Fruit fly (Drosophila melanogaster) whole organism, embryonic: ENCODE data around the gene shv.

Experiments
- CG10543 ChIP-seq: fragments of 200-800 bp; sonication (Bioruptor generic); optimal IDR thresholded peaks from 3 replicates; lab custom pipeline; 2017; ENCODE audit warnings: missing biosample characterization, mild to moderate bottlenecking, missing genetic modification characterization, moderate library complexity
- CG10979 ChIP-seq: fragments of 200-800 bp; sonication (Bioruptor generic); optimal IDR thresholded peaks from 2 replicates; lab custom pipeline; 2018; ENCODE audit warnings: missing biosample characterization, mild to moderate bottlenecking, missing genetic modification characterization, moderate library complexity
- CG13296 ChIP-seq: fragments of 200-800 bp; sonication (Bioruptor generic); optimal IDR thresholded peaks from 3 replicates; lab custom pipeline; 2018; ENCODE audit warnings: missing biosample characterization, mild to moderate bottlenecking, missing genetic modification characterization
- CG13775 ChIP-seq: fragments of 200-800 bp; sonication (Bioruptor generic); optimal IDR thresholded peaks from 3 replicates; lab custom pipeline; 2017; ENCODE audit warnings: missing biosample characterization, mild to moderate bottlenecking, missing genetic modification characterization
- CG14050 ChIP-seq: fragments of 200-800 bp; sonication (Bioruptor generic); IDR thresholded peaks from 3 replicates; pipeline ENCODE4 v1.3.6; 2022; ENCODE audit warnings: missing biosample characterization, missing genetic modification characterization
- CG15269 ChIP-seq: fragments of 200-800 bp; sonication (Bioruptor generic); optimal IDR thresholded peaks from 2 replicates; lab custom pipeline; 2018; ENCODE audit warnings: missing biosample characterization, mild to moderate bottlenecking, missing genetic modification characterization, moderate library complexity
- CG1529 ChIP-seq: fragments of 200-800 bp; sonication (Bioruptor generic); optimal IDR thresholded peaks from 3 replicates; lab custom pipeline; 2018; ENCODE audit warnings: missing biosample characterization, missing genetic modification characterization
- CG1603 ChIP-seq: fragments of 200-800 bp; sonication (Bioruptor generic); optimal IDR thresholded peaks from 2 replicates; lab custom pipeline; 2019; ENCODE audit warnings: missing biosample characterization, mild to moderate bottlenecking, missing genetic modification characterization, moderate library complexity
- CG16779 ChIP-seq: fragments of 200-800 bp; sonication (Bioruptor generic); IDR thresholded peaks from 2 replicates; pipeline ENCODE4 v1.3.6; 2022; ENCODE audit warnings: missing biosample characterization, missing genetic modification characterization
- CG16813 ChIP-seq: fragments of 200-800 bp; sonication (Bioruptor generic); IDR thresholded peaks from 3 replicates; pipeline ENCODE4 v1.3.6; 2022; ENCODE audit warnings: missing biosample characterization, missing genetic modification characterization; ENCODE audit not compliant: partially characterized antibody
- CG16815 ChIP-seq: fragments of 200-800 bp; sonication (Bioruptor generic); optimal IDR thresholded peaks from 3 replicates; lab custom pipeline; 2017; ENCODE audit warnings: missing biosample characterization, mild to moderate bottlenecking, missing genetic modification characterization
- CG17359 ChIP-seq: fragments of 200-800 bp; sonication (Bioruptor generic); optimal IDR thresholded peaks from 3 replicates; lab custom pipeline; 2018; ENCODE audit warnings: missing biosample characterization, mild to moderate bottlenecking, missing genetic modification characterization, moderate library complexity
- CG17361 ChIP-seq: fragments of 200-800 bp; sonication (Bioruptor generic); IDR thresholded peaks from 3 replicates; pipeline ENCODE4 v1.3.6; 2022; ENCODE audit warnings: missing biosample characterization, missing genetic modification characterization
- CG18262 ChIP-seq: fragments of 200-800 bp; optimal IDR thresholded peaks from 3 replicates; lab custom pipeline; 2019; ENCODE audit warnings: missing biosample characterization, mild to moderate bottlenecking, missing genetic modification characterization, moderate library complexity
- CG33557 ChIP-seq: fragments of 200-800 bp; sonication (Bioruptor generic); optimal IDR thresholded peaks from 2 replicates; lab custom pipeline; 2019; ENCODE audit warnings: missing biosample characterization, mild to moderate bottlenecking, missing genetic modification characterization, moderate library complexity
- CG7786 ChIP-seq: fragments of 200-800 bp; sonication (Bioruptor generic); optimal IDR thresholded peaks from 2 replicates; lab custom pipeline; 2016; ENCODE audit warnings: missing biosample characterization, missing genetic modification characterization
- CG8765 ChIP-seq: fragments of 200-800 bp; sonication (Bioruptor generic); IDR thresholded peaks from 2 replicates; pipeline ENCODE4 v1.3.6; 2022; ENCODE audit warnings: missing biosample characterization, missing genetic modification characterization
- CG9215 ChIP-seq: fragments of 200-800 bp; sonication (Bioruptor generic); IDR thresholded peaks from 2 replicates; pipeline ENCODE4 v1.3.6; 2022; ENCODE audit warnings: missing biosample characterization, missing genetic modification characterization
- CG9609 ChIP-seq: fragments of 200-800 bp; sonication (Bioruptor generic); optimal IDR thresholded peaks from 3 replicates; lab custom pipeline; 2016; ENCODE audit warnings: missing biosample characterization, missing genetic modification characterization
- Gsc ChIP-seq: fragments of 200-800 bp; sonication (Bioruptor generic); IDR thresholded peaks from 2 replicates; pipeline ENCODE4 v1.3.6; 2022; ENCODE audit warnings: missing biosample characterization, missing genetic modification characterization
- H2.0 ChIP-seq: fragments of 200-800 bp; sonication (Bioruptor generic); IDR thresholded peaks from 2 replicates; pipeline ENCODE4 v1.3.6; 2022; ENCODE audit warnings: missing biosample characterization, missing genetic modification characterization
- Hmx ChIP-seq: fragments of 200-800 bp; sonication (Bioruptor generic); optimal IDR thresholded peaks from 2 replicates; lab custom pipeline; 2016; ENCODE audit warnings: missing biosample characterization, missing genetic modification characterization
- MESR4 ChIP-seq: fragments of 200-800 bp; sonication (Bioruptor generic); optimal IDR thresholded peaks from 2 replicates; lab custom pipeline; 2018; ENCODE audit warnings: missing biosample characterization, mild to moderate bottlenecking, missing genetic modification characterization, moderate library complexity
- Mad ChIP-seq: fragments of 200-800 bp; sonication (Bioruptor generic); optimal IDR thresholded peaks from 2 replicates; lab custom pipeline; 2016; ENCODE audit warnings: missing biosample characterization, missing genetic modification characterization
- Max ChIP-seq: fragments of 200-800 bp; sonication (Bioruptor generic); optimal IDR thresholded peaks from 2 replicates; lab custom pipeline; 2016; ENCODE audit warnings: missing biosample characterization, mild to moderate bottlenecking, missing genetic modification characterization
- Med ChIP-seq: fragments of 200-800 bp; sonication (Bioruptor generic); peaks from one replicate; lab custom pipeline; 2016; ENCODE audit warnings: missing biosample characterization, missing genetic modification characterization, mild to moderate bottlenecking, inconsistent platforms, moderate library complexity
- NFAT ChIP-seq: fragments of 200-800 bp; sonication (Bioruptor generic); IDR thresholded peaks from 2 replicates; pipeline ENCODE4 v1.3.6; 2022; ENCODE audit warnings: missing biosample characterization, missing genetic modification characterization
- Opbp ChIP-seq: fragments of 200-800 bp; sonication (Bioruptor generic); IDR thresholded peaks from 3 replicates; pipeline ENCODE4 v1.3.6; 2022; ENCODE audit warnings: missing biosample characterization, missing genetic modification characterization; ENCODE audit not compliant: partially characterized antibody
- Poxn ChIP-seq: fragments of 200-800 bp; sonication (Bioruptor generic); IDR thresholded peaks from 2 replicates; pipeline ENCODE4 v1.3.6; 2022; ENCODE audit warnings: missing biosample characterization, missing genetic modification characterization
- bowl ChIP-seq: fragments of 200-800 bp; sonication (Bioruptor generic); IDR thresholded peaks from 2 replicates; pipeline ENCODE4 v1.3.6; 2022; ENCODE audit warnings: missing biosample characterization, missing genetic modification characterization
- chm ChIP-seq: fragments of 200-800 bp; sonication (Bioruptor generic); IDR thresholded peaks from 2 replicates; pipeline ENCODE4 v1.3.6; 2022; ENCODE audit warnings: missing biosample characterization, missing genetic modification characterization
- crp ChIP-seq, 2 experiments: fragments of 200-800 bp; sonication (Bioruptor generic); optimal IDR thresholded peaks; 2 replicates in 1 of 2; 3 replicates in 1 of 2; lab custom pipeline; 2017; ENCODE audit warnings: missing biosample characterization in 2 of 2, missing genetic modification characterization in 2 of 2, mild to moderate bottlenecking in 1 of 2, moderate library complexity in 1 of 2
- danr ChIP-seq: fragments of 200-800 bp; sonication (Bioruptor generic); IDR thresholded peaks from 2 replicates; pipeline ENCODE4 v1.3.6; 2022; ENCODE audit warnings: missing biosample characterization, missing genetic modification characterization
- esg ChIP-seq: fragments of 200-800 bp; sonication (Bioruptor generic); conservative IDR thresholded peaks from 2 replicates; pipeline ENCODE4 v1.3.6; 2022; ENCODE audit warnings: missing biosample characterization, missing genetic modification characterization
- ewg ChIP-seq: fragments of 200-800 bp; sonication (Bioruptor generic); optimal IDR thresholded peaks from 3 replicates; lab custom pipeline; 2017; ENCODE audit warnings: mild to moderate bottlenecking, missing biosample characterization, missing genetic modification reagents, missing genetic modification characterization
- fu2 ChIP-seq: fragments of 200-800 bp; sonication (Bioruptor generic); optimal IDR thresholded peaks from 2 replicates; lab custom pipeline; 2016; ENCODE audit warnings: missing biosample characterization, missing genetic modification characterization
- grau ChIP-seq: fragments of 200-800 bp; optimal IDR thresholded peaks from 3 replicates; lab custom pipeline; 2019; ENCODE audit warnings: missing biosample characterization, mild to moderate bottlenecking, missing genetic modification characterization, moderate library complexity
- gro ChIP-seq: fragments of 200-800 bp; sonication (Bioruptor generic); optimal IDR thresholded peaks from 2 replicates; lab custom pipeline; 2016; ENCODE audit warnings: missing biosample characterization, missing genetic modification characterization
- lilli ChIP-seq: fragments of 200-800 bp; sonication (Bioruptor generic); optimal IDR thresholded peaks from 3 replicates; lab custom pipeline; 2016; ENCODE audit warnings: missing biosample characterization, missing genetic modification characterization
- luna ChIP-seq: fragments of 200-800 bp; sonication (Bioruptor generic); optimal IDR thresholded peaks from 2 replicates; lab custom pipeline; 2016; ENCODE audit warnings: missing biosample characterization, missing genetic modification characterization
- mam ChIP-seq: fragments of 200-800 bp; sonication (Bioruptor generic); optimal IDR thresholded peaks from 3 replicates; lab custom pipeline; 2016; ENCODE audit warnings: missing biosample characterization, missing genetic modification characterization
- nerfin-2 ChIP-seq: fragments of 200-800 bp; sonication (Bioruptor generic); IDR thresholded peaks from 2 replicates; pipeline ENCODE4 v1.3.6; 2022; ENCODE audit warnings: missing biosample characterization, missing genetic modification characterization; ENCODE audit not compliant: partially characterized antibody
- pb ChIP-seq: fragments of 200-800 bp; sonication (Bioruptor generic); optimal IDR thresholded peaks from 3 replicates; lab custom pipeline; 2016; ENCODE audit warnings: missing biosample characterization, missing genetic modification characterization
- peb ChIP-seq: fragments of 200-800 bp; sonication (Bioruptor generic); IDR thresholded peaks from 2 replicates; pipeline ENCODE4 v1.3.6; 2022; ENCODE audit warnings: missing biosample characterization, missing genetic modification characterization
- slp2 ChIP-seq: fragments of 200-800 bp; sonication (Bioruptor generic); optimal IDR thresholded peaks from 2 replicates; lab custom pipeline; 2016; ENCODE audit warnings: missing biosample characterization, missing genetic modification characterization
- sr ChIP-seq: fragments of 200-800 bp; sonication (Bioruptor generic); IDR thresholded peaks from 3 replicates; pipeline ENCODE4 v1.3.6; 2022; ENCODE audit warnings: missing biosample characterization, missing genetic modification characterization
- stc ChIP-seq: fragments of 200-800 bp; sonication (Bioruptor generic); IDR thresholded peaks from 2 replicates; pipeline ENCODE4 v1.3.6; 2022; ENCODE audit warnings: missing biosample characterization, missing genetic modification characterization
- tin ChIP-seq: fragments of 200-800 bp; sonication (Bioruptor generic); optimal IDR thresholded peaks from 3 replicates; lab custom pipeline; 2016; ENCODE audit warnings: missing biosample characterization, missing genetic modification characterization
- unpg ChIP-seq: fragments of 200-800 bp; sonication (Bioruptor generic); optimal IDR thresholded peaks from 3 replicates; lab custom pipeline; 2018; ENCODE audit warnings: missing biosample characterization, mild to moderate bottlenecking, missing genetic modification characterization, moderate library complexity
- wdn ChIP-seq: fragments of 200-800 bp; sonication (Bioruptor generic); IDR thresholded peaks from 2 replicates; pipeline ENCODE4 v1.3.6; 2022; ENCODE audit warnings: missing biosample characterization, missing genetic modification characterization

Gene shv

DNA sequence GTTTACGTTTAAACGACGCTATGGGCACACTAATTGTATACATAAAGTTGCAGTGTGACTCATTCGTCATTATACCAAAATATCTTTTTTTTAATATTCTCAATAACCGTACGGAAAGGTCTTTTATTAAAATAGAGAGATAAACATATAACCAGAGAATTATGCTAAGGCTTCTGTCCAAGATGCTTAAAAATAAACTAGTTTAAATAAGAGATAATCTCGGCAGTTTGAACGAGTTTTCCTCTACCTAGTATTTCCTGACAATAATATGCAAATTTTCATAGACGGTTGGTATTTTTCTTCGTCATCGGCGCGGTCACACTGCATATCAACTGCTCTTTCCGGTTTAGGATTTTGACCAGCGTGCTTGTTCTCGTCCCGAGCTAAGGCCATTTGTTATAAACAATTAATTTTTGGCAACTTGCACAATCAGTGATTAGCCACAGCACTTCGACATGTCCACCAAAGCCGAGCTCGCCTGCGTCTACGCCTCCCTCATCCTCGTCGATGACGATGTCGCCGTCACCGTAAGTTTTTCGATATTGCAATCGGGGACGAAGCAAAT lies 33.2 kb upstream of the shv start, which contains the start of the genes CG13690 and RpLP1 (continued):
- TF ChIP-seq CG10543 (GFP tag; lab: Kevin White, UChicago) (peak; percentile 89), wdn (0 out of 2 replicates have a peak, but pooled peaks have one; percentile 4), CG1529 (GFP tag; lab: Kevin White, UChicago) (peak; percentile 74), slp2 (GFP tag; lab: Kevin White, UChicago) (peak; percentile 61), CG13775 (GFP tag; lab: Kevin White, UChicago) (peak; percentile 91), CG17359 (tag; lab: Kevin White, UChicago) (peak; percentile 66), CG13296 (GFP tag; lab: Kevin White, UChicago) (peak; percentile 87), CG1603 (tag; lab: Kevin White, UChicago) (peak; percentile 70), sr (GFP tag; lab: Robert Waterston, UW) (peak; percentile 61; the same call in 1 of the 3 replicates), CG9609 (GFP tag; lab: Kevin White, UChicago) (peak; percentile 60), CG16779 (peak; percentile 58; the same call in 1 of the 2 replicates), danr (no peak), CG9215 (no peak), CG15269 (tag; lab: Kevin White, UChicago) (peak; percentile 72), ewg (GFP tag; lab: Kevin White, UChicago) (peak; percentile 61), chm (peak; percentile 86), CG17361 (GFP tag; lab: Robert Waterston, UW) (peak; percentile 85), CG14050 (GFP tag; lab: Robert Waterston, UW) (peak; percentile 25; the same call in 1 of the 3 replicates), pb (GFP tag; lab: Kevin White, UChicago) (peak; percentile 66), fu2 (GFP tag; lab: Kevin White, UChicago) (peak; percentile 40), H2.0 (GFP tag; lab: Robert Waterston, UW) (peak; percentile 23; the same call in 1 of the 2 replicates), Poxn (no peak), Gsc (GFP tag; lab: Robert Waterston, UW) (no peak), esg (no peak), Med (peak; percentile 96), Hmx (GFP tag; lab: Kevin White, UChicago) (no peak), mam (GFP tag; lab: Kevin White, UChicago) (peak; percentile 25), Max (peak; percentile 80), nerfin-2 (GFP tag; lab: Robert Waterston, UW) (no peak), bowl (GFP tag; lab: Robert Waterston, UW) (no peak; the same call in 1 of the 2 replicates), MESR4 (GFP tag; lab: Kevin White, UChicago) (peak; percentile 99), gro (GFP tag; lab: Kevin White, UChicago) (peak; percentile 62), grau (tag; lab: Kevin White, UChicago) (peak; percentile 74), peb (GFP tag; lab: Robert Waterston, UW) (no peak), crp (GFP tag; optimal IDR thresholded peaks at IDR 0.05; lab: Kevin White, UChicago) (peak in 1 of 2 experiments; percentile 44), Mad (GFP tag; lab: Kevin White, UChicago) (peak; percentile 22), tin (GFP tag; lab: Kevin White, UChicago) (peak; percentile 26), lilli (peak; percentile 49), NFAT (GFP tag; lab: Robert Waterston, UW) (peak; percentile 69; the same call in 1 of the 2 replicates), unpg (GFP tag; lab: Kevin White, UChicago) (peak; percentile 73), stc (no peak), CG16813 (GFP tag; lab: Robert Waterston, UW) (no peak; the same call in 2 of the 3 replicates), CG7786 (GFP tag; lab: Kevin White, UChicago) (no peak), luna (GFP tag; lab: Kevin White, UChicago) (peak; percentile 66), CG16815 (GFP tag; lab: Kevin White, UChicago) (no peak), CG10979 (tag; lab: Kevin White, UChicago) (peak; percentile 66), CG33557 (GFP tag; lab: Kevin White, UChicago) (peak; percentile 72), Opbp (GFP tag; lab: Robert Waterston, UW) (no peak), CG18262 (tag; lab: Kevin White, UChicago) (peak; percentile 74), CG8765 (GFP tag; lab: Robert Waterston, UW) (no peak)
